Fruit fly (Drosophila melanogaster) whole organism: Measurements from ENCODE around the gene pinta.

ENCODE experiments used
- CG8478 ChIP-seq: fragments of >200 bp; optimal IDR thresholded peaks from 2 replicates; lab custom pipeline; 2018; ENCODE audit warnings: inconsistent platforms
- Dll ChIP-seq: fragments of >200 bp; optimal IDR thresholded peaks from 2 replicates; lab custom pipeline; 2017
- pan ChIP-seq: fragments of >200 bp; optimal IDR thresholded peaks from 2 replicates; lab custom pipeline; 2017
- psq ChIP-seq: fragments of >200 bp; optimal IDR thresholded peaks from 2 replicates; lab custom pipeline; 2017

- no peak for TF ChIP-seq pan (lab: Kevin White, UChicago)
- no peak for TF ChIP-seq Dll
- no peak for TF ChIP-seq psq (lab: Kevin White, UChicago)
- no peak for TF ChIP-seq CG8478 (lab: Kevin White, UChicago)
Measured at dm6 chr3R:22400246-22400645, 24.5 kb downstream of the pinta start.
